Fruit fly (Drosophila melanogaster) whole organism, embryonic: ENCODE measurements around the gene CG43208.

Experiments
- Adf1 ChIP-seq: fragments of 200-800 bp; sonication (Bioruptor generic); IDR thresholded peaks from 2 replicates; pipeline ENCODE4 v1.3.6; 2022; ENCODE audit warnings: missing biosample characterization, missing genetic modification characterization
- Asciz ChIP-seq: fragments of 200-800 bp; sonication (Bioruptor generic); optimal IDR thresholded peaks from 2 replicates; lab custom pipeline; 2017; ENCODE audit warnings: missing biosample characterization, mild to moderate bottlenecking, missing genetic modification characterization, missing genetic modification reagents
- CG10147 ChIP-seq: fragments of 200-800 bp; sonication (Bioruptor generic); optimal IDR thresholded peaks from 2 replicates; lab custom pipeline; 2019; ENCODE audit warnings: missing biosample characterization, mild to moderate bottlenecking, missing genetic modification characterization, moderate library complexity
- CG1233 ChIP-seq: fragments of 200-800 bp; sonication (Bioruptor generic); optimal IDR thresholded peaks from 4 replicates; lab custom pipeline; 2018; ENCODE audit warnings: missing biosample characterization, mild to moderate bottlenecking, missing genetic modification characterization
- CG12391 ChIP-seq: fragments of 200-800 bp; sonication (Bioruptor generic); optimal IDR thresholded peaks from 3 replicates; lab custom pipeline; 2018; ENCODE audit warnings: missing biosample characterization, mild to moderate bottlenecking, missing genetic modification characterization, moderate library complexity
- CG1603 ChIP-seq: fragments of 200-800 bp; sonication (Bioruptor generic); optimal IDR thresholded peaks from 2 replicates; lab custom pipeline; 2019; ENCODE audit warnings: missing biosample characterization, mild to moderate bottlenecking, missing genetic modification characterization, moderate library complexity
- CG16779 ChIP-seq: fragments of 200-800 bp; sonication (Bioruptor generic); IDR thresholded peaks from 2 replicates; pipeline ENCODE4 v1.3.6; 2022; ENCODE audit warnings: missing biosample characterization, missing genetic modification characterization
- CG17912 ChIP-seq: fragments of 200-800 bp; sonication (Bioruptor generic); optimal IDR thresholded peaks from 2 replicates; lab custom pipeline; 2018; ENCODE audit warnings: missing biosample characterization, mild to moderate bottlenecking, missing genetic modification characterization
- CG18619 ChIP-seq: fragments of 200-800 bp; sonication (Bioruptor generic); optimal IDR thresholded peaks from 3 replicates; lab custom pipeline; 2017; ENCODE audit warnings: missing biosample characterization, mild to moderate bottlenecking, missing genetic modification characterization
- CG2678 ChIP-seq: fragments of 200-800 bp; sonication (Bioruptor generic); optimal IDR thresholded peaks from 3 replicates; lab custom pipeline; 2019; ENCODE audit warnings: missing biosample characterization, mild to moderate bottlenecking, missing genetic modification characterization, moderate library complexity
- CG30403 ChIP-seq: fragments of 200-800 bp; sonication (Bioruptor generic); optimal IDR thresholded peaks from 3 replicates; lab custom pipeline; 2016; ENCODE audit warnings: missing biosample characterization, missing genetic modification characterization
- CG32767 ChIP-seq: fragments of 200-800 bp; sonication (Bioruptor generic); IDR thresholded peaks from 2 replicates; pipeline ENCODE4 v1.3.6; 2022; ENCODE audit warnings: missing biosample characterization, missing genetic modification characterization
- CG3995 ChIP-seq: fragments of 200-800 bp; sonication (Bioruptor generic); optimal IDR thresholded peaks from 3 replicates; lab custom pipeline; 2016; ENCODE audit warnings: missing biosample characterization, missing genetic modification characterization
- CG6254 ChIP-seq: fragments of 200-800 bp; sonication (Bioruptor generic); optimal IDR thresholded peaks from 3 replicates; lab custom pipeline; 2017; ENCODE audit warnings: mild to moderate bottlenecking, missing biosample characterization, missing genetic modification reagents, missing genetic modification characterization
- CG6654 ChIP-seq: fragments of 200-800 bp; sonication (Bioruptor generic); optimal IDR thresholded peaks from 2 replicates; lab custom pipeline; 2017; ENCODE audit warnings: missing biosample characterization, mild to moderate bottlenecking, missing genetic modification characterization
- CG6689 ChIP-seq: fragments of 200-800 bp; sonication (Bioruptor generic); IDR thresholded peaks from 2 replicates; pipeline ENCODE4 v1.3.6; 2022; ENCODE audit warnings: missing biosample characterization, missing genetic modification characterization
- CG7963 ChIP-seq: fragments of 200-800 bp; sonication (Bioruptor generic); IDR thresholded peaks from 3 replicates; pipeline ENCODE4 v1.3.6; 2022; ENCODE audit warnings: missing biosample characterization, missing genetic modification characterization; ENCODE audit not compliant: partially characterized antibody
- Dbx ChIP-seq: fragments of 200-800 bp; sonication (Bioruptor generic); IDR thresholded peaks from 3 replicates; pipeline ENCODE4 v1.3.6; 2022; ENCODE audit warnings: missing biosample characterization, missing genetic modification characterization
- Dip2 ChIP-seq: fragments of 200-800 bp; sonication (Bioruptor generic); IDR thresholded peaks from 2 replicates; pipeline ENCODE4 v1.3.6; 2022; ENCODE audit warnings: missing biosample characterization, missing genetic modification characterization
- Gug ChIP-seq: fragments of 200-800 bp; sonication (Bioruptor generic); IDR thresholded peaks from 4 replicates; pipeline ENCODE4 v1.3.6; 2022; ENCODE audit warnings: missing biosample characterization, missing genetic modification characterization
- Hmr ChIP-seq: fragments of 200-800 bp; sonication (Bioruptor generic); optimal IDR thresholded peaks from 3 replicates; lab custom pipeline; 2017; ENCODE audit warnings: mild to moderate bottlenecking, missing biosample characterization, missing genetic modification reagents, missing genetic modification characterization
- Hr78 ChIP-seq, 2 experiments: fragments of 200-800 bp in 1 of 2; fragments of >200 bp in 1 of 2; sonication (Bioruptor generic) in 1 of 2; optimal IDR thresholded peaks; 2 replicates each; lab custom pipeline; 2017 to 2019; ENCODE audit warnings: missing biosample characterization in 2 of 2, missing genetic modification characterization in 2 of 2, mild to moderate bottlenecking in 1 of 2, moderate library complexity in 1 of 2
- Nf-YB ChIP-seq: fragments of 200-800 bp; sonication (Bioruptor generic); optimal IDR thresholded peaks from 3 replicates; lab custom pipeline; 2019; ENCODE audit warnings: missing biosample characterization, mild to moderate bottlenecking, missing genetic modification characterization, moderate library complexity
- Oli ChIP-seq: fragments of 200-800 bp; sonication (Bioruptor generic); optimal IDR thresholded peaks from 2 replicates; lab custom pipeline; 2018; ENCODE audit warnings: missing biosample characterization, mild to moderate bottlenecking, missing genetic modification characterization, moderate library complexity
- Sox100B ChIP-seq: fragments of 200-800 bp; sonication (Bioruptor generic); optimal IDR thresholded peaks from 3 replicates; lab custom pipeline; 2018; ENCODE audit warnings: missing biosample characterization, mild to moderate bottlenecking, missing genetic modification characterization
- Sox102F ChIP-seq: fragments of 200-800 bp; sonication (Bioruptor generic); optimal IDR thresholded peaks from 2 replicates; lab custom pipeline; 2018; ENCODE audit warnings: missing biosample characterization, mild to moderate bottlenecking, missing genetic modification characterization, moderate library complexity
- Usf ChIP-seq: fragments of 200-800 bp; sonication (Bioruptor generic); optimal IDR thresholded peaks from 2 replicates; lab custom pipeline; 2017; ENCODE audit warnings: missing genotype, missing biosample characterization, missing genetic modification characterization
- Xbp1 ChIP-seq: fragments of 200-800 bp; sonication (Bioruptor generic); optimal IDR thresholded peaks from 3 replicates; lab custom pipeline; 2016; ENCODE audit warnings: missing biosample characterization, mild to moderate bottlenecking, missing genetic modification characterization
- amos ChIP-seq: fragments of 200-800 bp; sonication (Bioruptor generic); IDR thresholded peaks from 2 replicates; pipeline ENCODE4 v1.3.6; 2022; ENCODE audit warnings: missing biosample characterization, missing genetic modification characterization; ENCODE audit not compliant: partially characterized antibody
- bbx ChIP-seq: fragments of 200-800 bp; sonication (Bioruptor generic); IDR thresholded peaks from 2 replicates; pipeline ENCODE4 v1.3.6; 2022; ENCODE audit warnings: missing biosample characterization, missing genetic modification characterization; ENCODE audit not compliant: partially characterized antibody
- esg ChIP-seq: fragments of 200-800 bp; sonication (Bioruptor generic); conservative IDR thresholded peaks from 2 replicates; pipeline ENCODE4 v1.3.6; 2022; ENCODE audit warnings: missing biosample characterization, missing genetic modification characterization
- eyg ChIP-seq: fragments of 200-800 bp; sonication (Bioruptor generic); optimal IDR thresholded peaks from 3 replicates; lab custom pipeline; 2016; ENCODE audit warnings: missing biosample characterization, missing genetic modification characterization
- fd96Cb ChIP-seq: fragments of 200-800 bp; sonication (Bioruptor generic); optimal IDR thresholded peaks from 2 replicates; lab custom pipeline; 2018; ENCODE audit warnings: missing biosample characterization, mild to moderate bottlenecking, missing genetic modification characterization, moderate library complexity
- klu ChIP-seq: fragments of 200-800 bp; sonication (Bioruptor generic); IDR thresholded peaks from 2 replicates; pipeline ENCODE4 v1.3.6; 2022; ENCODE audit warnings: missing biosample characterization, missing genetic modification characterization
- lbe ChIP-seq: fragments of 200-800 bp; sonication (Bioruptor generic); optimal IDR thresholded peaks from 2 replicates; lab custom pipeline; 2016; ENCODE audit warnings: missing biosample characterization, mild to moderate bottlenecking, missing genetic modification characterization
- mirr ChIP-seq: fragments of 200-800 bp; sonication (Bioruptor generic); optimal IDR thresholded peaks from 3 replicates; lab custom pipeline; 2018; ENCODE audit warnings: missing biosample characterization, mild to moderate bottlenecking, missing genetic modification characterization
- mld ChIP-seq: fragments of 200-800 bp; sonication (Bioruptor generic); IDR thresholded peaks from 3 replicates; pipeline ENCODE4 v1.3.6; 2022; ENCODE audit warnings: missing biosample characterization, missing genetic modification characterization; ENCODE audit not compliant: partially characterized antibody
- nerfin-2 ChIP-seq: fragments of 200-800 bp; sonication (Bioruptor generic); IDR thresholded peaks from 2 replicates; pipeline ENCODE4 v1.3.6; 2022; ENCODE audit warnings: missing biosample characterization, missing genetic modification characterization; ENCODE audit not compliant: partially characterized antibody
- nom ChIP-seq: fragments of 200-800 bp; sonication (Bioruptor generic); optimal IDR thresholded peaks from 2 replicates; lab custom pipeline; 2017; ENCODE audit warnings: missing biosample characterization, missing genetic modification characterization, mild to moderate bottlenecking, moderate library complexity, missing genetic modification reagents
- org-1 ChIP-seq: fragments of 200-800 bp; sonication (Bioruptor generic); optimal IDR thresholded peaks from 2 replicates; lab custom pipeline; 2017; ENCODE audit warnings: missing biosample characterization, missing genetic modification characterization
- seq ChIP-seq: fragments of 200-800 bp; sonication (Bioruptor generic); IDR thresholded peaks from 2 replicates; pipeline ENCODE4 v1.3.6; 2022; ENCODE audit warnings: missing biosample characterization, missing genetic modification characterization
- slou ChIP-seq: fragments of 200-800 bp; sonication (Bioruptor generic); optimal IDR thresholded peaks from 3 replicates; lab custom pipeline; 2016; ENCODE audit warnings: missing biosample characterization, missing genetic modification characterization
- slp2 ChIP-seq: fragments of 200-800 bp; sonication (Bioruptor generic); optimal IDR thresholded peaks from 2 replicates; lab custom pipeline; 2016; ENCODE audit warnings: missing biosample characterization, missing genetic modification characterization
- ssp ChIP-seq: fragments of 200-800 bp; sonication (Bioruptor generic); IDR thresholded peaks from 2 replicates; pipeline ENCODE4 v1.3.6; 2022; ENCODE audit warnings: missing biosample characterization, missing genetic modification characterization
- tgo ChIP-seq: fragments of 200-800 bp; sonication (Bioruptor generic); IDR thresholded peaks from 3 replicates; pipeline ENCODE4 v1.3.6; 2022; ENCODE audit warnings: missing biosample characterization, missing genetic modification characterization
- tio ChIP-seq: fragments of 200-800 bp; sonication (Bioruptor generic); optimal IDR thresholded peaks from 2 replicates; lab custom pipeline; 2017; ENCODE audit warnings: missing biosample characterization, missing genetic modification characterization, inconsistent platforms
- tna ChIP-seq: fragments of 200-800 bp; sonication (Bioruptor generic); IDR thresholded peaks from 2 replicates; pipeline ENCODE4 v1.3.6; 2022; ENCODE audit warnings: missing biosample characterization, missing genetic modification characterization; ENCODE audit not compliant: partially characterized antibody
- vvl ChIP-seq: fragments of 200-800 bp; sonication (Bioruptor generic); IDR thresholded peaks from 2 replicates; pipeline ENCODE4 v1.3.6; 2022; ENCODE audit warnings: missing biosample characterization, missing genetic modification characterization
- zfh1 ChIP-seq: fragments of 200-800 bp; sonication (Bioruptor generic); IDR thresholded peaks from 3 replicates; pipeline ENCODE4 v1.3.6; 2022; ENCODE audit warnings: missing biosample characterization, missing genetic modification characterization

Gene CG43208

DNA sequence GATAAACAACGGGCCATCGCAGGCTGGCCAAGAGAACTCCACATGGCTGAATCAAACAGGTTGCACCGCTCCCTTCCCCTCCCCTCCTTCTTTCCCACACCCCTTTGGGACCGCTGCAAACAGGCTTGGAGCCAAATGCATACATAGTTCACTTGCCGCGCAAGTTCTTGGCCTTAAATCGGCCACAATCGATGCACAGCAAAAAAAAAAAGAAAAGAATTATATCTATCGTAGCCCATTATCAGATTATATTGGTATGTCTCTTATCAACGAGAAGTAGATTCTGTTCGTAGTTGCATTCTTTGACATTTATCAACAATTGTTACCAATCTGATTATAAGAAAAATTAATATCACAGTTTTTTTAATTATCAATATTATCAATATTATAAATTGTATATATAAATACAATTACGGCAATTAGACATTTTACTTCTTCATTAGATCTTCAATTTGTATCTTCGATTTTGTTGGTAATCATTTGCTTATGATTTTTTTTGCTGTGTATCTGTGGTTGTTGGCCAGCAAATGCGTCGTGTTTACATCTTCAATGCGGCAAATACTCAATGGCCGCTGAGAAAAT lies 2.2 kb downstream of the CG43208 start (continued):
- TF ChIP-seq seq (GFP tag; lab: Robert Waterston, UW) (0 out of 2 replicates have a peak, but pooled peaks have one; percentile 26), slou (GFP tag; lab: Kevin White, UChicago) (no peak), bbx (GFP tag; lab: Robert Waterston, UW) (no peak), tgo (peak; percentile 40; the same call in 1 of the 3 replicates), eyg (GFP tag; lab: Kevin White, UChicago) (no peak), org-1 (GFP tag; lab: Kevin White, UChicago) (peak; percentile 27), vvl (GFP tag; lab: Robert Waterston, UW) (0 out of 2 replicates have a peak, but pooled peaks have one; percentile 26), slp2 (GFP tag; lab: Kevin White, UChicago) (no peak), ssp (GFP tag; lab: Robert Waterston, UW) (no peak), mirr (no peak), esg (GFP tag; lab: Robert Waterston, UW) (no peak), Sox100B (GFP tag; lab: Kevin White, UChicago) (peak; percentile 70), CG6254 (peak; percentile 52), zfh1 (GFP tag; lab: Robert Waterston, UW) (peak; percentile 32; the same call in 1 of the 3 replicates), CG2678 (tag; lab: Kevin White, UChicago) (peak; percentile 72), Hr78 (GFP tag; optimal IDR thresholded peaks at IDR 0.05; lab: Kevin White, UChicago) (peak in 1 of 2 experiments; percentile 29), amos (no peak), Dip2 (GFP tag; lab: Robert Waterston, UW) (no peak), mld (GFP tag; lab: Robert Waterston, UW) (no peak), CG6689 (GFP tag; lab: Robert Waterston, UW) (0 out of 2 replicates have a peak, but pooled peaks have one; percentile 51), tna (GFP tag; lab: Robert Waterston, UW) (no peak), CG32767 (peak; percentile 13; the same call in 1 of the 2 replicates), Hmr (no peak), Usf (GFP tag; lab: Kevin White, UChicago) (no peak), Dbx (no peak), CG10147 (peak; percentile 14), Asciz (GFP tag; lab: Kevin White, UChicago) (peak; percentile 52), CG1603 (tag; lab: Kevin White, UChicago) (no peak), CG3995 (no peak), CG18619 (GFP tag; lab: Kevin White, UChicago) (peak; percentile 14), Gug (GFP tag; lab: Robert Waterston, UW) (no peak), CG6654 (GFP tag; lab: Kevin White, UChicago) (peak; percentile 35), CG30403 (peak; percentile 48), Nf-YB (GFP tag; lab: Kevin White, UChicago) (peak; percentile 52), CG7963 (no peak), lbe (GFP tag; lab: Kevin White, UChicago) (peak; percentile 62), nerfin-2 (GFP tag; lab: Robert Waterston, UW) (no peak), Adf1 (GFP tag; lab: Robert Waterston, UW) (no peak), nom (GFP tag; lab: Kevin White, UChicago) (peak; percentile 40), Oli (tag; lab: Kevin White, UChicago) (peak; percentile 53), Sox102F (peak; percentile 43), fd96Cb (peak; percentile 65), CG17912 (no peak), Xbp1 (GFP tag; lab: Kevin White, UChicago) (peak; percentile 45), klu (GFP tag; lab: Robert Waterston, UW) (no peak), CG12391 (tag; lab: Kevin White, UChicago) (peak; percentile 66), tio (GFP tag; lab: Kevin White, UChicago) (peak; percentile 14), CG16779 (GFP tag; lab: Robert Waterston, UW) (no peak), CG1233 (GFP tag; lab: Kevin White, UChicago) (peak; percentile 28)
